Fruit fly (Drosophila melanogaster) whole organism, adult: Measurements from ENCODE around the gene CG33768.

Source experiments
- CG11617 ChIP-seq: fragments of 200-800 bp; sonication (Bioruptor generic); optimal IDR thresholded peaks from 2 replicates; lab custom pipeline; 2017; ENCODE audit warnings: mild to moderate bottlenecking, missing biosample characterization, missing genetic modification reagents, missing genetic modification characterization
- CG1620 ChIP-seq: fragments of 200-800 bp; sonication (Bioruptor generic); optimal IDR thresholded peaks from 2 replicates; lab custom pipeline; 2016; ENCODE audit warnings: missing biosample characterization, missing genetic modification characterization
- Clk ChIP-seq: fragments of 200-800 bp; sonication (Bioruptor generic); optimal IDR thresholded peaks from 2 replicates; lab custom pipeline; 2017; ENCODE audit warnings: missing biosample characterization, missing genetic modification characterization
- Mnt ChIP-seq: fragments of 200-800 bp; sonication (Bioruptor generic); optimal IDR thresholded peaks from 2 replicates; lab custom pipeline; 2016; ENCODE audit warnings: missing biosample characterization, mild to moderate bottlenecking, missing genetic modification characterization
- cic ChIP-seq: fragments of 200-800 bp; sonication (Bioruptor generic); optimal IDR thresholded peaks from 2 replicates; lab custom pipeline; 2017; ENCODE audit warnings: missing biosample characterization, mild to moderate bottlenecking, missing genetic modification characterization, moderate library complexity
- pad ChIP-seq: fragments of 200-800 bp; sonication (Bioruptor generic); optimal IDR thresholded peaks from 3 replicates; lab custom pipeline; 2017; ENCODE audit warnings: missing biosample characterization, missing genetic modification characterization, mild to moderate bottlenecking, moderate library complexity, missing genetic modification reagents
- tj ChIP-seq: fragments of 200-800 bp; sonication (Bioruptor generic); optimal IDR thresholded peaks from 3 replicates; lab custom pipeline; 2017; ENCODE audit warnings: missing biosample characterization, mild to moderate bottlenecking, missing genetic modification characterization, moderate library complexity

- TF ChIP-seq CG11617 (no peak), CG1620 (GFP tag; lab: Kevin White, UChicago) (no peak), Mnt (GFP tag; lab: Kevin White, UChicago) (no peak), Clk (no peak), tj (GFP tag; lab: Kevin White, UChicago) (no peak), cic (no peak), pad (GFP tag; lab: Kevin White, UChicago) (no peak)
These were observed 24.8 kb downstream of the CG33768 start for dm6 chr3L:22671699-22672276.
